Worm (Caenorhabditis elegans) whole organism, L4/young adult: ENCODE results near the gene tat-1.
A peak's percentile ranks its signal among the peaks of the same experiment; 100 is the strongest.

Experiments used
- W03F9.2 ChIP-seq: fragments of 150-350 bp; optimal IDR thresholded peaks from 2 replicates; lab custom pipeline; 2014; ENCODE audit warnings: missing biosample characterization, missing genetic modification characterization
- dao-5 ChIP-seq: sonication (generic microtip); optimal IDR thresholded peaks from 2 replicates; lab custom pipeline; 2016; ENCODE audit warnings: missing genotype, missing genetic modification characterization, moderate library complexity, missing compliant biosample characterization
- him-1 ChIP-seq: sonication (generic microtip); optimal IDR thresholded peaks from 2 replicates; lab custom pipeline; 2016; ENCODE audit warnings: missing genotype, missing genetic modification reagents, missing genetic modification characterization, missing compliant biosample characterization

- no peak for TF ChIP-seq him-1
- TF ChIP-seq dao-5 (tag; lab: Kevin White, UChicago): no peak
- peak; percentile 15 for TF ChIP-seq W03F9.2 (tag; lab: Kevin White, UChicago)
These were observed 2.5 kb upstream of the tat-1 start for ce11 chrIII:12424066-12424465.
